Worm (Caenorhabditis elegans) whole organism, young adult: ENCODE results near the gene egl-1.

Experiments used
- B0035.1 ChIP-seq: sonication (generic microtip); optimal IDR thresholded peaks from 2 replicates; lab custom pipeline; 2016; ENCODE audit warnings: missing genetic modification characterization, mild to moderate bottlenecking, missing compliant biosample characterization, missing genotype, missing genetic modification reagents
- F57A8.1 ChIP-seq: fragments of 200-800 bp; sonication (Bioruptor generic); optimal IDR thresholded peaks from 2 replicates; lab custom pipeline; 2018; ENCODE audit warnings: mild to moderate bottlenecking, missing genetic modification characterization, moderate library complexity, missing compliant biosample characterization
- Y56A3A.18 ChIP-seq: fragments of 200-800 bp; sonication (Bioruptor generic); IDR thresholded peaks from 2 replicates; pipeline ENCODE4 v1.3.6; 2022; ENCODE audit warnings: missing genetic modification reagents, missing genetic modification characterization, missing compliant biosample characterization
- Y79H2A.3 ChIP-seq: fragments of 200-800 bp; sonication (Bioruptor generic); conservative IDR thresholded peaks from 2 replicates; pipeline ENCODE4 v1.3.6; 2022; ENCODE audit warnings: missing genetic modification reagents, missing genetic modification characterization, missing compliant biosample characterization
- Y95B8A.8 ChIP-seq: fragments of 200-800 bp; sonication (Bioruptor generic); IDR thresholded peaks from 2 replicates; pipeline ENCODE4 v1.3.6; 2022; ENCODE audit warnings: missing genetic modification reagents, missing genetic modification characterization, missing compliant biosample characterization
- athp-1 ChIP-seq: sonication (generic microtip); optimal IDR thresholded peaks from 2 replicates; lab custom pipeline; 2017; ENCODE audit warnings: mild to moderate bottlenecking, missing genetic modification characterization, missing compliant biosample characterization
- attf-3 ChIP-seq: fragments of 200-800 bp; sonication (Bioruptor generic); conservative IDR thresholded peaks from 2 replicates; pipeline ENCODE4 v1.3.6; 2022; ENCODE audit warnings: missing genetic modification reagents, missing genetic modification characterization, missing compliant biosample characterization
- attf-5 ChIP-seq: fragments of 200-800 bp; sonication (Bioruptor generic); optimal IDR thresholded peaks from 2 replicates; lab custom pipeline; 2018; ENCODE audit warnings: mild to moderate bottlenecking, missing genetic modification characterization, missing compliant biosample characterization
- bed-2 ChIP-seq: fragments of 200-800 bp; sonication (Bioruptor generic); IDR thresholded peaks from 2 replicates; pipeline ENCODE4 v1.3.6; 2022; ENCODE audit warnings: missing genetic modification reagents, missing genetic modification characterization, missing compliant biosample characterization
- cebp-1 ChIP-seq, 2 experiments: fragments of 200-800 bp in 1 of 2; sonication (Bioruptor generic) in 1 of 2; sonication (generic microtip) in 1 of 2; IDR thresholded peaks in 1 of 2; optimal IDR thresholded peaks in 1 of 2; 2 replicates each; pipeline versions ENCODE4 v1.3.6 to Lab custom; 2017 to 2022; ENCODE audit warnings: missing compliant biosample characterization in 2 of 2, missing genetic modification characterization in 2 of 2, mild to moderate bottlenecking in 1 of 2, missing genetic modification reagents in 1 of 2, moderate library complexity in 1 of 2
- cebp-2 ChIP-seq: fragments of 200-800 bp; sonication (Bioruptor generic); IDR thresholded peaks from 2 replicates; pipeline ENCODE4 v1.3.6; 2022; ENCODE audit warnings: missing genetic modification characterization, missing compliant biosample characterization
- die-1 ChIP-seq: sonication (generic microtip); optimal IDR thresholded peaks from 2 replicates; lab custom pipeline; 2016; ENCODE audit warnings: missing genotype, mild to moderate bottlenecking, missing genetic modification characterization, missing compliant biosample characterization
- efl-1 ChIP-seq: fragments of 150-350 bp; optimal IDR thresholded peaks from 2 replicates; lab custom pipeline; 2014; ENCODE audit warnings: missing biosample characterization, missing genetic modification reagents, missing genetic modification characterization
- ekl-4 ChIP-seq: fragments of 200-800 bp; sonication (Bioruptor generic); IDR thresholded peaks from 2 replicates; pipeline ENCODE4 v1.3.6; 2022; ENCODE audit warnings: missing genetic modification reagents, missing genetic modification characterization, missing compliant biosample characterization
- gei-17 ChIP-seq: fragments of 200-800 bp; sonication (Bioruptor generic); optimal IDR thresholded peaks from 2 replicates; lab custom pipeline; 2018; ENCODE audit warnings: mild to moderate bottlenecking, missing genetic modification characterization, missing compliant biosample characterization
- hlh-12 ChIP-seq: sonication (generic microtip); optimal IDR thresholded peaks from 2 replicates; lab custom pipeline; 2016; ENCODE audit warnings: missing genetic modification characterization, missing compliant biosample characterization
- hmg-1.2 ChIP-seq: fragments of 200-800 bp; sonication (Bioruptor generic); IDR thresholded peaks from 2 replicates; pipeline ENCODE4 v1.3.6; 2022; ENCODE audit warnings: missing genetic modification reagents, missing genetic modification characterization, missing compliant biosample characterization
- hmg-20 ChIP-seq: fragments of 200-800 bp; sonication (Bioruptor generic); IDR thresholded peaks from 2 replicates; pipeline ENCODE4 v1.3.6; 2022; ENCODE audit warnings: missing genetic modification reagents, missing genetic modification characterization, missing compliant biosample characterization
- lin-26 ChIP-seq: fragments of 200-800 bp; sonication (Bioruptor generic); IDR thresholded peaks from 2 replicates; pipeline ENCODE4 v1.3.6; 2022; ENCODE audit warnings: missing genetic modification reagents, missing genetic modification characterization, missing compliant biosample characterization
- lin-54 ChIP-seq: fragments of 200-800 bp; sonication (Bioruptor generic); optimal IDR thresholded peaks from 2 replicates; lab custom pipeline; 2018; ENCODE audit warnings: mild to moderate bottlenecking, missing genetic modification characterization, missing compliant biosample characterization
- lir-1 ChIP-seq: fragments of 200-800 bp; sonication (Bioruptor generic); conservative IDR thresholded peaks from 2 replicates; pipeline ENCODE4 v1.3.6; 2022; ENCODE audit warnings: missing genetic modification reagents, missing genetic modification characterization, missing compliant biosample characterization
- madf-3 ChIP-seq: fragments of 200-800 bp; sonication (Bioruptor generic); IDR thresholded peaks from 2 replicates; pipeline ENCODE4 v1.3.6; 2022; ENCODE audit warnings: missing genetic modification reagents, missing genetic modification characterization, missing compliant biosample characterization
- nfya-1 ChIP-seq: sonication (generic microtip); optimal IDR thresholded peaks from 2 replicates; lab custom pipeline; 2017; ENCODE audit warnings: antibody characterized with exemption, missing compliant biosample characterization, missing genetic modification characterization, borderline replicate concordance; ENCODE audit not compliant: insufficient read depth
- nhr-120 ChIP-seq: fragments of 200-800 bp; sonication (Bioruptor generic); IDR thresholded peaks from 2 replicates; pipeline ENCODE4 v1.3.6; 2022; ENCODE audit warnings: missing genetic modification characterization, missing compliant biosample characterization
- nhr-179 ChIP-seq: sonication (generic microtip); optimal IDR thresholded peaks from 2 replicates; lab custom pipeline; 2016; ENCODE audit warnings: mild to moderate bottlenecking, missing genetic modification characterization, missing compliant biosample characterization
- rec-8 ChIP-seq, 2 experiments: sonication (generic microtip); optimal IDR thresholded peaks; 2 replicates each; lab custom pipeline; 2016; ENCODE audit warnings: mild to moderate bottlenecking in 2 of 2, missing genetic modification characterization in 2 of 2, missing genetic modification reagents in 2 of 2, missing genotype in 2 of 2, missing biosample characterization in 1 of 2, missing compliant biosample characterization in 1 of 2, moderate library complexity in 1 of 2
- rpc-1 ChIP-seq, 2 experiments: fragments of 150-350 bp in 1 of 2; sonication (generic microtip) in 1 of 2; optimal IDR thresholded peaks; 2 replicates each; lab custom pipeline; 2014 to 2018; ENCODE audit warnings: missing biosample characterization in 1 of 2, missing genetic modification characterization in 1 of 2, missing genetic modification reagents in 1 of 2, missing genotype in 1 of 2
- snpc-3.4 ChIP-seq: sonication (generic microtip); optimal IDR thresholded peaks from 2 replicates; lab custom pipeline; 2017; ENCODE audit warnings: missing genetic modification characterization, mild to moderate bottlenecking, missing compliant biosample characterization, antibody characterized with exemption, moderate library complexity, missing genotype, missing genetic modification reagents
- somi-1 ChIP-seq: fragments of 200-800 bp; sonication (Bioruptor generic); optimal IDR thresholded peaks from 2 replicates; lab custom pipeline; 2018; ENCODE audit warnings: mild to moderate bottlenecking, missing genetic modification characterization, missing compliant biosample characterization
- unc-130 ChIP-seq: sonication (generic microtip); optimal IDR thresholded peaks from 2 replicates; lab custom pipeline; 2016; ENCODE audit warnings: missing genetic modification reagents, missing genetic modification characterization, missing compliant biosample characterization
- zfh-2 ChIP-seq: fragments of 200-800 bp; sonication (Bioruptor generic); conservative IDR thresholded peaks from 2 replicates; pipeline ENCODE4 v1.3.6; 2022; ENCODE audit warnings: missing genetic modification reagents, missing genetic modification characterization, missing compliant biosample characterization
- zim-3 ChIP-seq: sonication (generic microtip); optimal IDR thresholded peaks from 2 replicates; lab custom pipeline; 2017; ENCODE audit warnings: mild to moderate bottlenecking, missing genetic modification characterization, moderate library complexity, missing compliant biosample characterization
- ztf-3 ChIP-seq: fragments of 200-800 bp; sonication (Bioruptor generic); optimal IDR thresholded peaks from 2 replicates; lab custom pipeline; 2018; ENCODE audit warnings: mild to moderate bottlenecking, missing genetic modification characterization, missing compliant biosample characterization
- ztf-6 ChIP-seq: fragments of 200-800 bp; sonication (Bioruptor generic); IDR thresholded peaks from 2 replicates; pipeline ENCODE4 v1.3.6; 2022; ENCODE audit warnings: missing genetic modification reagents, missing genetic modification characterization, missing compliant biosample characterization

egl-1 gene

ce11 chrV:14439236-14439635, 7.1 kb upstream of the egl-1 start:
- TF ChIP-seq F57A8.1 (GFP tag; lab: Kevin White, UChicago) (no peak), ztf-3 (GFP tag; lab: Kevin White, UChicago) (no peak), ztf-6 (GFP tag; lab: Robert Waterston, UW) (no peak), hmg-1.2 (GFP tag; lab: Robert Waterston, UW) (no peak), nhr-179 (no peak)

- TF ChIP-seq Y95B8A.8, result no peak
- TF ChIP-seq attf-5 (GFP tag; lab: Kevin White, UChicago), result no peak
- no peak for TF ChIP-seq ztf-3 (GFP tag; lab: Kevin White, UChicago)
- no peak for TF ChIP-seq attf-3 (GFP tag; lab: Robert Waterston, UW)
- TF ChIP-seq unc-130 (GFP tag; lab: Kevin White, UChicago), result no peak
- TF ChIP-seq cebp-2 (GFP tag; lab: Robert Waterston, UW), result no peak
- no peak for TF ChIP-seq die-1
- no peak for TF ChIP-seq lin-54 (GFP tag; lab: Kevin White, UChicago)
- TF ChIP-seq Y79H2A.3 (GFP tag; lab: Robert Waterston, UW), result no peak
- TF ChIP-seq rpc-1 (optimal IDR thresholded peaks at IDR 0.05; lab: Kevin White, UChicago), result no peak
- no peak for TF ChIP-seq rpc-1 (tag; optimal IDR thresholded peaks at IDR 0.05; lab: Kevin White, UChicago)
- TF ChIP-seq snpc-3.4 (tag; lab: Kevin White, UChicago), result no peak
- TF ChIP-seq rec-8 (tag; optimal IDR thresholded peaks at IDR 0.05; lab: Kevin White, UChicago), result no peak
- no peak for TF ChIP-seq Y56A3A.18 (GFP tag; lab: Robert Waterston, UW)
- no peak for TF ChIP-seq efl-1 (GFP tag; lab: Kevin White, UChicago)
Observed at ce11 chrV:14438099-14438739, 6.1 kb upstream of the egl-1 start.

DNA sequence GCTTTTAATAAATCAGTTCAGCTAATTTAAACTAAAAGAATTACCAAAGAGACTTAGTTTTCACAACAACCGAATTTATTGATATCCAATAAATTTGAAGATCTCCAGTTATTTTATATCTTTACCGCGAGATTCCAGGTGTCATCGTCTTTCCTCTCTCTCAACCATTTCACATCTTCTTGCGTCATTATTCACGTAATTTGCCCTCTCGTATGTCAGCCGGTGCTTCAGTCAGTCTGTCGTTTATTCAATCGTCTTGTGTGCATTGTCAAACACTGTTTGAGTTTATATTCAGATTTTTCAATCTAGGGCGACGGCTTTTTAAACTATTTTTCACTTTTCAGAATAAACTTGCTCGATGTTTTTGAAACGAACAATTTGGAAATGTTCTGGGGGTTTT, 5.2 kb upstream of the egl-1 start:
- no peak for TF ChIP-seq somi-1 (GFP tag; lab: Kevin White, UChicago)
- no peak for TF ChIP-seq zim-3 (tag; lab: Kevin White, UChicago)
- no peak for TF ChIP-seq cebp-2 (GFP tag; lab: Robert Waterston, UW)
- TF ChIP-seq hmg-20 (GFP tag; lab: Robert Waterston, UW), result no peak
- no peak for TF ChIP-seq madf-3 (GFP tag; lab: Robert Waterston, UW)
- TF ChIP-seq gei-17 (GFP tag; lab: Kevin White, UChicago), result no peak
- TF ChIP-seq athp-1 (tag; lab: Kevin White, UChicago), result no peak
- TF ChIP-seq ekl-4 (GFP tag; lab: Robert Waterston, UW), result no peak

DNA sequence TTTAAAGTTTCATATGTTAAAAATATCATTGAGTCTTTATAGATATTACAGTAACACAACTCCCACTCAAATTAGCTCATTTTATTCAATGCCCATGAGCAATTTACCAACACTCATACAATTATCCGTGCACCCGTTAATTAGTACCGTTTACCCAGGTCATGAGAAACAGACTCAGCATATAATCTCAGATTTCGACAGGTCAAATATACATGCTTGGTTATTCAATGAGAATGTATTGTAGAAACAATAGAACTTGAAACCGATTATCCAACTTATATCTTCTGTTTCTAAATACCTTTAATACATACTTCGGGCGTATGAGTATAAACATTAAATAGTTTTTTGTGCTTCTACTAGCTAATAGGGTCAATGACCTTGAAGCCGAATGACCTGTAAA, 4.0 kb upstream of the egl-1 start:
- TF ChIP-seq zfh-2 (GFP tag; lab: Robert Waterston, UW) (no peak), nhr-120 (GFP tag; lab: Robert Waterston, UW) (no peak), lin-26 (no peak), nfya-1 (no peak), B0035.1 (tag; lab: Kevin White, UChicago) (no peak), hlh-12 (tag; lab: Kevin White, UChicago) (no peak), bed-2 (GFP tag; lab: Robert Waterston, UW) (no peak), lir-1 (GFP tag; lab: Robert Waterston, UW) (no peak), cebp-1 (GFP tag; IDR thresholded peaks at IDR 0.05; lab: Robert Waterston, UW) (no peak), cebp-1 (tag; optimal IDR thresholded peaks at IDR 0.05; lab: Kevin White, UChicago) (no peak)
